Worm (Caenorhabditis elegans): ENCODE measurements around the gene H37A05.4.

- TF ChIP-seq ztf-28 (GFP tag; IDR thresholded peaks at IDR 0.05) (no peak), chd-7 (tag; optimal IDR thresholded peaks at IDR 0.05) (no peak), ama-1 (optimal IDR thresholded peaks at IDR 0.05) (no peak), ama-1 (GFP tag; optimal IDR thresholded peaks at IDR 0.05) (no peak), lsl-1 (GFP tag; optimal IDR thresholded peaks at IDR 0.05) (no peak), gei-17 (GFP tag; optimal IDR thresholded peaks at IDR 0.05) (no peak), F39B2.1 (GFP tag; IDR thresholded peaks at IDR 0.05) (no peak), nhr-120 (GFP tag; IDR thresholded peaks at IDR 0.05) (no peak)
Observed at ce11 chrV:13608486-13608885, 41.1 kb downstream of the H37A05.4 start.
